Worm (Caenorhabditis elegans): ENCODE data around the gene F27D9.2.

- TF ChIP-seq ceh-14 (tag; optimal IDR thresholded peaks at IDR 0.05) (no peak), elt-2 (tag; optimal IDR thresholded peaks at IDR 0.05) (no peak), pha-4 (tag; optimal IDR thresholded peaks at IDR 0.05) (no peak), ceh-30 (tag; optimal IDR thresholded peaks at IDR 0.05) (no peak), lim-6 (tag; optimal IDR thresholded peaks at IDR 0.05) (no peak), pqm-1 (tag; optimal IDR thresholded peaks at IDR 0.05) (no peak), hlh-8 (tag; optimal IDR thresholded peaks at IDR 0.05) (no peak), ttx-3 (tag; optimal IDR thresholded peaks at IDR 0.05) (no peak)
These were observed 47.8 kb downstream of the F27D9.2 start for ce11 chrX:7720565-7720964.
